Worm (Caenorhabditis elegans) whole organism, L4 larva: ENCODE measurements around the gene srh-268.
"Not testable (repeated sequence)": the region's sequence is repeated elsewhere in the genome, so short reads cannot be mapped to it uniquely, and the experiment has no call there.

ENCODE experiments used
- D1046.2 ChIP-seq: fragments of 200-800 bp; sonication (Bioruptor generic); IDR thresholded peaks from 2 replicates; pipeline ENCODE4 v1.3.6; 2022; ENCODE audit warnings: missing genetic modification characterization, missing compliant biosample characterization
- F10B5.3 ChIP-seq: sonication (generic microtip); optimal IDR thresholded peaks from 2 replicates; lab custom pipeline; 2016; ENCODE audit warnings: mild to moderate bottlenecking, missing genetic modification characterization, missing compliant biosample characterization
- F26F4.8 ChIP-seq: fragments of 200-800 bp; sonication (Bioruptor generic); conservative IDR thresholded peaks from 2 replicates; pipeline ENCODE4 v1.3.6; 2022; ENCODE audit warnings: missing genetic modification characterization, missing compliant biosample characterization
- F44E2.7 ChIP-seq: fragments of 200-800 bp; sonication (Bioruptor generic); IDR thresholded peaks from 2 replicates; pipeline ENCODE4 v2.1.2; 2022; ENCODE audit warnings: missing genetic modification characterization, missing compliant biosample characterization
- T26A8.4 ChIP-seq: fragments of 200-800 bp; sonication (Bioruptor generic); IDR thresholded peaks from 2 replicates; pipeline ENCODE4 v1.3.6; 2022; ENCODE audit warnings: missing genetic modification characterization, missing compliant biosample characterization
- Y105C5A.15 ChIP-seq: fragments of 200-800 bp; sonication (Bioruptor generic); IDR thresholded peaks from 2 replicates; pipeline ENCODE4 v1.3.6; 2022; ENCODE audit warnings: missing genetic modification characterization, missing compliant biosample characterization
- Y48G9A.11 ChIP-seq: fragments of 200-800 bp; sonication (Bioruptor generic); IDR thresholded peaks from 2 replicates; pipeline ENCODE4 v1.3.6; 2022; ENCODE audit warnings: missing genetic modification reagents, missing genetic modification characterization, missing compliant biosample characterization
- Y5F2A.4 ChIP-seq: fragments of 200-800 bp; sonication (Bioruptor generic); optimal IDR thresholded peaks from 2 replicates; lab custom pipeline; 2018; ENCODE audit warnings: mild to moderate bottlenecking, missing genetic modification characterization, missing compliant biosample characterization
- Y75B8A.6 ChIP-seq: fragments of 200-800 bp; sonication (Bioruptor generic); IDR thresholded peaks from 2 replicates; pipeline ENCODE4 v1.3.6; 2022; ENCODE audit warnings: missing genetic modification reagents, missing genetic modification characterization, missing compliant biosample characterization
- ZK337.2 ChIP-seq: fragments of 200-800 bp; sonication (Bioruptor generic); IDR thresholded peaks from 2 replicates; pipeline ENCODE4 v1.3.6; 2022; ENCODE audit warnings: missing genetic modification reagents, missing genetic modification characterization, missing compliant biosample characterization
- aha-1 ChIP-seq: fragments of 150-350 bp; peaks from one replicate; lab custom pipeline; 2014; ENCODE audit warnings: missing biosample characterization, missing genetic modification characterization
- ama-1 ChIP-seq: fragments of 150-350 bp; optimal IDR thresholded peaks from 2 replicates; lab custom pipeline; 2014; ENCODE audit warnings: inconsistent platforms, mixed read lengths
- arid-1 ChIP-seq: fragments of 200-800 bp; sonication (Bioruptor generic); conservative IDR thresholded peaks from 2 replicates; pipeline ENCODE4 v1.3.6; 2022; ENCODE audit warnings: missing genetic modification reagents, missing genetic modification characterization, missing compliant biosample characterization
- ceh-20 ChIP-seq: fragments of 200-800 bp; sonication (Bioruptor generic); IDR thresholded peaks from 2 replicates; pipeline ENCODE4 v1.3.6; 2022; ENCODE audit warnings: missing genetic modification reagents, missing genetic modification characterization, missing compliant biosample characterization
- ceh-44 ChIP-seq: fragments of 200-800 bp; sonication (Bioruptor generic); IDR thresholded peaks from 2 replicates; pipeline ENCODE4 v1.3.6; 2022; ENCODE audit warnings: missing genetic modification reagents, missing genetic modification characterization, missing compliant biosample characterization
- ctbp-1 ChIP-seq: fragments of 200-800 bp; sonication (Bioruptor generic); IDR thresholded peaks from 2 replicates; pipeline ENCODE4 v1.3.6; 2022; ENCODE audit warnings: missing genetic modification reagents, missing genetic modification characterization, missing compliant biosample characterization
- dmd-8 ChIP-seq: fragments of 200-800 bp; sonication (Bioruptor generic); IDR thresholded peaks from 2 replicates; pipeline ENCODE4 v1.3.6; 2022; ENCODE audit warnings: missing genetic modification characterization, missing compliant biosample characterization
- dmd-9 ChIP-seq: fragments of 200-800 bp; sonication (Bioruptor generic); IDR thresholded peaks from 2 replicates; pipeline ENCODE4 v1.3.6; 2022; ENCODE audit warnings: missing genetic modification reagents, missing genetic modification characterization, missing compliant biosample characterization
- dpl-1 ChIP-seq: fragments of 150-350 bp; optimal IDR thresholded peaks from 2 replicates; lab custom pipeline; 2014; ENCODE audit warnings: missing biosample characterization, missing genetic modification reagents, missing genetic modification characterization
- hlh-30 ChIP-seq: sonication (generic microtip); optimal IDR thresholded peaks from 2 replicates; lab custom pipeline; 2017; ENCODE audit warnings: antibody characterized with exemption, mild to moderate bottlenecking, missing genetic modification characterization, missing compliant biosample characterization; ENCODE audit not compliant: insufficient read depth
- lim-7 ChIP-seq: fragments of 200-800 bp; sonication (Bioruptor generic); IDR thresholded peaks from 2 replicates; pipeline ENCODE4 v1.3.6; 2022; ENCODE audit warnings: missing genetic modification characterization, missing compliant biosample characterization
- lin-1 ChIP-seq: fragments of 200-800 bp; sonication (Bioruptor generic); IDR thresholded peaks from 2 replicates; pipeline ENCODE4 v1.3.6; 2022; ENCODE audit warnings: missing genetic modification reagents, missing genetic modification characterization, missing compliant biosample characterization
- lin-38 ChIP-seq: fragments of 200-800 bp; sonication (Bioruptor generic); IDR thresholded peaks from 2 replicates; pipeline ENCODE4 v1.3.6; 2022; ENCODE audit warnings: missing genetic modification reagents, missing genetic modification characterization, missing compliant biosample characterization
- lir-3 ChIP-seq: sonication (generic microtip); optimal IDR thresholded peaks from 2 replicates; lab custom pipeline; 2016; ENCODE audit warnings: mild to moderate bottlenecking, missing genetic modification characterization, missing compliant biosample characterization
- madf-5 ChIP-seq, 2 experiments: fragments of 200-800 bp; sonication (Bioruptor generic); IDR thresholded peaks; 2 replicates each; pipeline ENCODE4 v1.3.6; 2022; ENCODE audit warnings: missing compliant biosample characterization in 2 of 2, missing genetic modification characterization in 2 of 2
- madf-9 ChIP-seq: fragments of 200-800 bp; sonication (Bioruptor generic); conservative IDR thresholded peaks from 2 replicates; pipeline ENCODE4 v1.3.6; 2022; ENCODE audit warnings: missing genetic modification reagents, missing genetic modification characterization, missing compliant biosample characterization
- mdt-29 ChIP-seq: fragments of 200-800 bp; sonication (Bioruptor generic); IDR thresholded peaks from 2 replicates; pipeline ENCODE4 v1.3.6; 2022; ENCODE audit warnings: missing genetic modification reagents, missing genetic modification characterization, missing compliant biosample characterization
- mxl-2 ChIP-seq: fragments of 200-800 bp; sonication (Bioruptor generic); conservative IDR thresholded peaks from 2 replicates; pipeline ENCODE4 v1.3.6; 2022; ENCODE audit warnings: missing genetic modification reagents, missing genetic modification characterization, missing compliant biosample characterization
- nhr-11 ChIP-seq: fragments of 150-350 bp; optimal IDR thresholded peaks from 2 replicates; lab custom pipeline; 2014; ENCODE audit warnings: missing biosample characterization, missing genetic modification characterization
- nhr-41 ChIP-seq: fragments of 200-800 bp; sonication (Bioruptor generic); IDR thresholded peaks from 2 replicates; pipeline ENCODE4 v1.3.6; 2022; ENCODE audit warnings: missing genetic modification reagents, missing genetic modification characterization, missing compliant biosample characterization
- nhr-42 ChIP-seq: fragments of 200-800 bp; sonication (Bioruptor generic); IDR thresholded peaks from 2 replicates; pipeline ENCODE4 v1.3.6; 2022; ENCODE audit warnings: missing genetic modification characterization, missing compliant biosample characterization
- nhr-6 ChIP-seq: fragments of 150-350 bp; optimal IDR thresholded peaks from 2 replicates; lab custom pipeline; 2014; ENCODE audit warnings: missing biosample characterization, missing genetic modification characterization
- pha-4 ChIP-seq, 2 experiments: fragments of 150-350 bp in 1 of 2; fragments of 200-800 bp in 1 of 2; sonication (Bioruptor generic) in 1 of 2; IDR thresholded peaks in 1 of 2; optimal IDR thresholded peaks in 1 of 2; 2 replicates each; pipeline versions ENCODE4 v1.3.6 to Lab custom; 2014 to 2022; ENCODE audit warnings: missing genetic modification characterization in 2 of 2, missing genetic modification reagents in 2 of 2, missing biosample characterization in 1 of 2, missing compliant biosample characterization in 1 of 2
- php-3 ChIP-seq: fragments of 200-800 bp; sonication (Bioruptor generic); IDR thresholded peaks from 2 replicates; pipeline ENCODE4 v1.3.6; 2022; ENCODE audit warnings: missing genetic modification reagents, missing genetic modification characterization, missing compliant biosample characterization
- skn-1 ChIP-seq: fragments of 150-350 bp; optimal IDR thresholded peaks from 2 replicates; lab custom pipeline; 2014; ENCODE audit warnings: missing biosample characterization, missing genetic modification characterization
- snpc-1.2 ChIP-seq: fragments of 200-800 bp; sonication (Bioruptor generic); IDR thresholded peaks from 2 replicates; pipeline ENCODE4 v1.3.6; 2022; ENCODE audit warnings: missing genetic modification reagents, missing genetic modification characterization, missing compliant biosample characterization
- tra-1 ChIP-seq: fragments of 200-800 bp; sonication (Bioruptor generic); IDR thresholded peaks from 2 replicates; pipeline ENCODE4 v1.3.6; 2022; ENCODE audit warnings: missing genetic modification reagents, missing genetic modification characterization, missing compliant biosample characterization
- vab-7 ChIP-seq: fragments of 200-800 bp; sonication (Bioruptor generic); IDR thresholded peaks from 2 replicates; pipeline ENCODE4 v1.3.6; 2022; ENCODE audit warnings: missing genetic modification reagents, missing genetic modification characterization, missing compliant biosample characterization
- ztf-7 ChIP-seq: fragments of 150-350 bp; optimal IDR thresholded peaks from 2 replicates; lab custom pipeline; 2014; ENCODE audit warnings: missing biosample characterization, missing genetic modification characterization

The srh-268 gene

ce11 chrV:7548017-7548416, 8.9 kb downstream of the srh-268 start (continued):
- TF ChIP-seq T26A8.4 (no peak), ctbp-1 (no peak), lin-1 (no peak), lim-7 (GFP tag; lab: Robert Waterston, UW) (no peak), nhr-11 (tag; lab: Kevin White, UChicago) (no peak), hlh-30 (tag; lab: Kevin White, UChicago) (peak; percentile 40), nhr-6 (tag; lab: Kevin White, UChicago) (no peak), ama-1 (no peak), dpl-1 (no peak), aha-1 (tag; lab: Kevin White, UChicago) (peak; percentile 99), php-3 (GFP tag; lab: Robert Waterston, UW) (no peak), arid-1 (GFP tag; lab: Robert Waterston, UW) (no peak), skn-1 (tag; lab: Kevin White, UChicago) (no peak), F10B5.3 (tag; lab: Kevin White, UChicago) (no peak), Y5F2A.4 (GFP tag; lab: Kevin White, UChicago) (no peak), Y75B8A.6 (GFP tag; lab: Robert Waterston, UW) (no peak), ztf-7 (no peak), lin-38 (no peak)

- peak; percentile 81; the same call in 1 of the 2 replicates for TF ChIP-seq D1046.2 (GFP tag; lab: Robert Waterston, UW)
- TF ChIP-seq Y48G9A.11 (GFP tag; lab: Robert Waterston, UW) = peak; percentile 78; the same call in 1 of the 2 replicates
- TF ChIP-seq madf-5 (GFP tag; IDR thresholded peaks at IDR 0.05; lab: Robert Waterston, UW) = peak in 1 of 2 experiments; percentile 76; a peak in 1 of 4 replicates
- peak; percentile 85 for TF ChIP-seq vab-7 (GFP tag; lab: Robert Waterston, UW)
- TF ChIP-seq Y105C5A.15 (GFP tag; lab: Robert Waterston, UW) = peak; percentile 87
- TF ChIP-seq F44E2.7 (GFP tag; lab: Robert Waterston, UW) = peak; percentile 79
- TF ChIP-seq lin-1 = peak; percentile 85
- peak; percentile 90 for TF ChIP-seq lim-7 (GFP tag; lab: Robert Waterston, UW)
- peak; percentile 76 for TF ChIP-seq dmd-9 (GFP tag; lab: Robert Waterston, UW)
- TF ChIP-seq madf-9 = peak; percentile 74
- TF ChIP-seq php-3 (GFP tag; lab: Robert Waterston, UW) = 0 out of 2 replicates have a peak, but pooled peaks have one; percentile 39
- TF ChIP-seq mxl-2 (GFP tag; lab: Robert Waterston, UW) = 0 out of 2 replicates have a peak, but pooled peaks have one; percentile 18
- TF ChIP-seq ceh-44 (GFP tag; lab: Robert Waterston, UW) = peak; percentile 86
- TF ChIP-seq nhr-41 (GFP tag; lab: Robert Waterston, UW) = peak; percentile 73; the same call in 1 of the 2 replicates
- TF ChIP-seq F26F4.8 (GFP tag; lab: Robert Waterston, UW) = peak; percentile 95
- peak; percentile 71; the same call in 1 of the 2 replicates for TF ChIP-seq mdt-29
- peak; percentile 85 for TF ChIP-seq arid-1 (GFP tag; lab: Robert Waterston, UW)
- TF ChIP-seq lir-3 = peak; percentile 0
- TF ChIP-seq dmd-8 = peak; percentile 95
- TF ChIP-seq ZK337.2 = peak; percentile 73
- peak; percentile 62; the same call in 1 of the 2 replicates for TF ChIP-seq nhr-42 (GFP tag; lab: Robert Waterston, UW)
- peak; percentile 66; the same call in 1 of the 2 replicates for TF ChIP-seq tra-1 (GFP tag; lab: Robert Waterston, UW)
- peak; percentile 78 for TF ChIP-seq pha-4 (GFP tag; IDR thresholded peaks at IDR 0.05; lab: Robert Waterston, UW)
- TF ChIP-seq pha-4 (tag; optimal IDR thresholded peaks at IDR 0.05; lab: Kevin White, UChicago) = not testable (repeated sequence)
- TF ChIP-seq ceh-20 (GFP tag; lab: Robert Waterston, UW) = 0 out of 2 replicates have a peak, but pooled peaks have one; percentile 59
- 0 out of 2 replicates have a peak, but pooled peaks have one; percentile 10 for TF ChIP-seq Y75B8A.6 (GFP tag; lab: Robert Waterston, UW)
- TF ChIP-seq snpc-1.2 (GFP tag; lab: Robert Waterston, UW) = peak; percentile 91
- TF ChIP-seq, all 104 proteins: peak for 26; not testable (repeated sequence) for 78
Observed at ce11 chrV:7548499-7548898, 9.4 kb downstream of the srh-268 start.
